Worm (Caenorhabditis elegans): ENCODE results near the gene fipr-1.

DNA sequence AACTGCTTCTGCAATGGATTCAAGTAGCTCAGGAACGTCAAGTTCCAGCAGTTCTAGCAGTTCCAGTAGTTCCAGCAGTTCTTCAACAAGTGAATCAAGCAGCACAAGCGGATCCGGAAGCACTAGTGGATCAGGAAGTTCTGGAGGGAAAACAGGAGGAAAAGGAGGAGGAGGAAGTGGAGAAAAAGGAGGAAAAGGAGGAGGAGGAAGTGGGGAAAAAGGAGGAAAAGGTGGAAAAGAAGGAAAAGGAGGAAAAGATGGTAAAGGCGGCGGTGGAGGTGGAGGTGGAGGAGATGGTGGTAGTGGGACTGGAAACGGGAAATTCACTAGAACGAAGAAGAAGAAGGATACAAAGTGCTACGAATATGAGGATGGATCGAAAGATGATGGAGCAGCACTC lies 45.0 kb upstream of the fipr-1 start:
- TF ChIP-seq nhr-12 (tag; optimal IDR thresholded peaks at IDR 0.05) (no peak), elt-1 (tag; optimal IDR thresholded peaks at IDR 0.05) (no peak), elt-2 (tag; optimal IDR thresholded peaks at IDR 0.05) (no peak), nhr-11 (tag; optimal IDR thresholded peaks at IDR 0.05) (no peak), nhr-25 (tag; optimal IDR thresholded peaks at IDR 0.05) (no peak), mdl-1 (tag; optimal IDR thresholded peaks at IDR 0.05) (no peak)

All from whole organism, L3 larva.